Worm (Caenorhabditis elegans) whole organism, mixed stage, embryonic: ENCODE results near the gene srg-45.

Experiments
- blmp-1 ChIP-seq: fragments of 150-350 bp; optimal IDR thresholded peaks from 2 replicates; lab custom pipeline; 2014; ENCODE audit warnings: missing biosample characterization, missing genetic modification characterization
- hlh-1 ChIP-seq: fragments of 150-350 bp; optimal IDR thresholded peaks from 2 replicates; lab custom pipeline; 2014; ENCODE audit warnings: missing biosample characterization, missing genetic modification reagents, missing genetic modification characterization
- lsy-2 ChIP-seq: fragments of 150-350 bp; optimal IDR thresholded peaks from 2 replicates; lab custom pipeline; 2014; ENCODE audit warnings: missing biosample characterization, missing genetic modification characterization

Gene srg-45

ce11 chrV:12357632-12358031, 50.3 kb downstream of the srg-45 start:
- TF ChIP-seq hlh-1 (no peak), blmp-1 (tag; lab: Kevin White, UChicago) (peak; percentile 83), lsy-2 (tag; lab: Kevin White, UChicago) (no peak)
